Fruit fly (Drosophila melanogaster): ENCODE data around the gene Flacc.

Gene Flacc

dm6 chrX:18899835-18900460, 6.5 kb upstream of the Flacc start, which contains the start of gene CG7378 (continued):
- no peak for TF ChIP-seq C15 (GFP tag; IDR thresholded peaks at IDR 0.05)
- TF ChIP-seq CG18599 (GFP tag; optimal IDR thresholded peaks at IDR 0.05): peak; percentile 55
- no peak for TF ChIP-seq nerfin-2 (GFP tag; IDR thresholded peaks at IDR 0.05; ENCODE audit: partially characterized antibody)
- peak; percentile 57; the same call in 1 of the 3 replicates for TF ChIP-seq dysf (GFP tag; IDR thresholded peaks at IDR 0.05)
- TF ChIP-seq Sox100B (GFP tag; optimal IDR thresholded peaks at IDR 0.05): peak; percentile 62
- TF ChIP-seq CG9797 (GFP tag; optimal IDR thresholded peaks at IDR 0.05): no peak
- no peak for TF ChIP-seq psq (GFP tag; optimal IDR thresholded peaks at IDR 0.05)
- 0 out of 3 replicates have a peak, but pooled peaks have one; percentile 25 for TF ChIP-seq CG6175 (GFP tag; IDR thresholded peaks at IDR 0.05)
- no peak for TF ChIP-seq Rx (GFP tag; IDR thresholded peaks at IDR 0.05)
- no peak for TF ChIP-seq trh (GFP tag; optimal IDR thresholded peaks at IDR 0.05)
- no peak for TF ChIP-seq Ada2b (GFP tag; IDR thresholded peaks at IDR 0.05)
- no peak for TF ChIP-seq az2 (GFP tag; optimal IDR thresholded peaks at IDR 0.05)
- TF ChIP-seq sc (optimal IDR thresholded peaks at IDR 0.05): no peak
- TF ChIP-seq sc (GFP tag; optimal IDR thresholded peaks at IDR 0.05): no peak
- TF ChIP-seq CG6689 (GFP tag; IDR thresholded peaks at IDR 0.05): no peak
- TF ChIP-seq sd (tag; optimal IDR thresholded peaks at IDR 0.05): no peak
- no peak for TF ChIP-seq NfI (GFP tag; optimal IDR thresholded peaks at IDR 0.05)
- TF ChIP-seq stc (GFP tag; IDR thresholded peaks at IDR 0.05): no peak
- no peak for TF ChIP-seq CG31365 (tag; optimal IDR thresholded peaks at IDR 0.05)
- peak in 1 of 2 experiments; percentile 44 for TF ChIP-seq Hr51 (GFP tag; optimal IDR thresholded peaks at IDR 0.05)
- no peak for TF ChIP-seq unc-4 (GFP tag; IDR thresholded peaks at IDR 0.05; ENCODE audit: partially characterized antibody)
- TF ChIP-seq Usf (GFP tag; optimal IDR thresholded peaks at IDR 0.05): no peak
- TF ChIP-seq Hsf (GFP tag; optimal IDR thresholded peaks at IDR 0.05): no peak
- no peak for TF ChIP-seq Sry-δ (GFP tag; optimal IDR thresholded peaks at IDR 0.05)
- no peak for TF ChIP-seq Sry-β (GFP tag; optimal IDR thresholded peaks at IDR 0.05)
- TF ChIP-seq Eip74EF (GFP tag; optimal IDR thresholded peaks at IDR 0.05): peak in 1 of 2 experiments; percentile 14
- TF ChIP-seq sens-2 (GFP tag; IDR thresholded peaks at IDR 0.05): no peak
- 0 out of 2 replicates have a peak, but pooled peaks have one; percentile 7 for TF ChIP-seq E2f2 (GFP tag; IDR thresholded peaks at IDR 0.05)
- no peak for TF ChIP-seq gce (GFP tag; IDR thresholded peaks at IDR 0.05)
- no peak for TF ChIP-seq CG10366 (GFP tag; IDR thresholded peaks at IDR 0.05)
- 0 out of 4 replicates have a peak, but pooled peaks have one; percentile 6 for TF ChIP-seq chinmo (GFP tag; IDR thresholded peaks at IDR 0.05; ENCODE audit: partially characterized antibody)
- TF ChIP-seq CG11723 (GFP tag; optimal IDR thresholded peaks at IDR 0.05): no peak
- peak; percentile 33 for TF ChIP-seq Camta (GFP tag; optimal IDR thresholded peaks at IDR 0.05)
- no peak for TF ChIP-seq zen (tag; optimal IDR thresholded peaks at IDR 0.05)
- TF ChIP-seq rib (GFP tag; IDR thresholded peaks at IDR 0.05): no peak
- TF ChIP-seq CG8924 (tag; optimal IDR thresholded peaks at IDR 0.05): peak; percentile 48
- no peak for TF ChIP-seq Blimp-1 (GFP tag; optimal IDR thresholded peaks at IDR 0.05)
- TF ChIP-seq kni (GFP tag; optimal IDR thresholded peaks at IDR 0.05): no peak
- no peak for TF ChIP-seq ssp (GFP tag; IDR thresholded peaks at IDR 0.05)
- peak; percentile 25 for TF ChIP-seq CG6854 (GFP tag; optimal IDR thresholded peaks at IDR 0.05)
- no peak for TF ChIP-seq ttk (GFP tag; IDR thresholded peaks at IDR 0.05)
- no peak for TF ChIP-seq CG6254 (GFP tag; optimal IDR thresholded peaks at IDR 0.05)
- no peak for TF ChIP-seq oc (tag; optimal IDR thresholded peaks at IDR 0.05)
- no peak for TF ChIP-seq Drgx (GFP tag; IDR thresholded peaks at IDR 0.05)
- TF ChIP-seq Awh (GFP tag; IDR thresholded peaks at IDR 0.05): no peak
- TF ChIP-seq croc (GFP tag; conservative IDR thresholded peaks at IDR 0.05): no peak
- peak; percentile 4 for TF ChIP-seq CG7786 (GFP tag; optimal IDR thresholded peaks at IDR 0.05)
- peak; percentile 18 for TF ChIP-seq odd (GFP tag; optimal IDR thresholded peaks at IDR 0.05)
- no peak for TF ChIP-seq CG6791 (GFP tag; IDR thresholded peaks at IDR 0.05; ENCODE audit: partially characterized antibody)
- TF ChIP-seq Fer1 (GFP tag; optimal IDR thresholded peaks at IDR 0.05): peak; percentile 10
